Worm (Caenorhabditis elegans): ENCODE measurements around the gene pqn-39.
"Not testable (repeated sequence)": the region's sequence is repeated elsewhere in the genome, so short reads cannot be mapped to it uniquely, and the experiment has no call there.

Gene pqn-39

ce11 chrX:13968292-13968691 is at the start of gene pqn-39:
TSS of gene pqn-39 (minus strand) at chrX:13968676.
- TF ChIP-seq W03F9.2 (tag; optimal IDR thresholded peaks at IDR 0.05): no peak
- TF ChIP-seq him-1 (tag; optimal IDR thresholded peaks at IDR 0.05): no peak
- no peak for TF ChIP-seq dao-5 (tag; optimal IDR thresholded peaks at IDR 0.05)

- TF ChIP-seq dao-5 (tag; optimal IDR thresholded peaks at IDR 0.05) (no peak), him-1 (tag; optimal IDR thresholded peaks at IDR 0.05) (peak; percentile 82), W03F9.2 (tag; optimal IDR thresholded peaks at IDR 0.05) (no peak)
Observed at ce11 chrX:14016698-14017097, 48.2 kb upstream of the pqn-39 start.

ce11 chrX:14015808-14016207 is 47.3 kb upstream of the pqn-39 start:
- TF ChIP-seq him-1 (tag; optimal IDR thresholded peaks at IDR 0.05) (peak; percentile 95), dao-5 (tag; optimal IDR thresholded peaks at IDR 0.05) (peak; percentile 73), W03F9.2 (tag; optimal IDR thresholded peaks at IDR 0.05) (peak; percentile 59)

ce11 chrX:14015366-14015765 is 46.9 kb upstream of the pqn-39 start, which contains the start of gene C04C11.25:
TSS of gene C04C11.25 (minus strand) at chrX:14015466.
- no peak for TF ChIP-seq him-1 (tag; optimal IDR thresholded peaks at IDR 0.05)
- TF ChIP-seq dao-5 (tag; optimal IDR thresholded peaks at IDR 0.05): no peak
- TF ChIP-seq W03F9.2 (tag; optimal IDR thresholded peaks at IDR 0.05): no peak

ce11 chrX:14012417-14012816 is 43.9 kb upstream of the pqn-39 start, which contains the start of gene tbc-19:
TSS of gene tbc-19 (minus strand) at chrX:14012517.
- no peak for TF ChIP-seq W03F9.2 (tag; optimal IDR thresholded peaks at IDR 0.05)
- no peak for TF ChIP-seq him-1 (tag; optimal IDR thresholded peaks at IDR 0.05)
- no peak for TF ChIP-seq dao-5 (tag; optimal IDR thresholded peaks at IDR 0.05)

ce11 chrX:14008130-14008529 is 39.7 kb upstream of the pqn-39 start:
- TF ChIP-seq W03F9.2 (tag; optimal IDR thresholded peaks at IDR 0.05) (no peak), dao-5 (tag; optimal IDR thresholded peaks at IDR 0.05) (no peak), him-1 (tag; optimal IDR thresholded peaks at IDR 0.05) (no peak)

- TF ChIP-seq dao-5 (tag; optimal IDR thresholded peaks at IDR 0.05): no peak
- TF ChIP-seq him-1 (tag; optimal IDR thresholded peaks at IDR 0.05): no peak
- TF ChIP-seq W03F9.2 (tag; optimal IDR thresholded peaks at IDR 0.05): no peak
Observed at ce11 chrX:14003538-14003937, 35.1 kb upstream of the pqn-39 start.

ce11 chrX:14002739-14003138 is 34.3 kb upstream of the pqn-39 start:
- TF ChIP-seq him-1 (tag; optimal IDR thresholded peaks at IDR 0.05) (no peak), W03F9.2 (tag; optimal IDR thresholded peaks at IDR 0.05) (no peak), dao-5 (tag; optimal IDR thresholded peaks at IDR 0.05) (no peak)

ce11 chrX:14001494-14001974 is 33.1 kb upstream of the pqn-39 start, which contains the start of gene cytb-5.1:
TSS of gene cytb-5.1 (plus strand) at chrX:14001924.
- no peak for TF ChIP-seq him-1 (tag; optimal IDR thresholded peaks at IDR 0.05)
- no peak for TF ChIP-seq W03F9.2 (tag; optimal IDR thresholded peaks at IDR 0.05)
- no peak for TF ChIP-seq dao-5 (tag; optimal IDR thresholded peaks at IDR 0.05)

ce11 chrX:14000198-14000748 is 31.8 kb upstream of the pqn-39 start:
- TF ChIP-seq dao-5 (tag; optimal IDR thresholded peaks at IDR 0.05) (no peak), W03F9.2 (tag; optimal IDR thresholded peaks at IDR 0.05) (no peak), him-1 (tag; optimal IDR thresholded peaks at IDR 0.05) (no peak)

- TF ChIP-seq him-1 (tag; optimal IDR thresholded peaks at IDR 0.05): no peak
Observed at ce11 chrX:13995803-13996388, 27.4 kb upstream of the pqn-39 start, which contains the start of the genes C31E10.5 and C31E10.6. TSS of gene C31E10.5 (minus strand) at chrX:13995834. TSS of gene C31E10.6 (plus strand) at chrX:13996338.

- TF ChIP-seq him-1 (tag; optimal IDR thresholded peaks at IDR 0.05) (no peak), dao-5 (tag; optimal IDR thresholded peaks at IDR 0.05) (no peak), W03F9.2 (tag; optimal IDR thresholded peaks at IDR 0.05) (no peak)
Observed at ce11 chrX:13990680-13991079, 22.2 kb upstream of the pqn-39 start, which contains the start of gene C31E10.11. TSS of gene C31E10.11 (minus strand) at chrX:13990780.

ce11 chrX:13986307-13986706 is 17.8 kb upstream of the pqn-39 start, which contains the start of gene irld-24:
TSS of gene irld-24 (plus strand) at chrX:13986607.
- TF ChIP-seq W03F9.2 (tag; optimal IDR thresholded peaks at IDR 0.05) (no peak), dao-5 (tag; optimal IDR thresholded peaks at IDR 0.05) (no peak), him-1 (tag; optimal IDR thresholded peaks at IDR 0.05) (no peak)

ce11 chrX:13980417-13980816 is 11.9 kb upstream of the pqn-39 start, which contains the start of gene arrd-24:
TSS of gene arrd-24 (minus strand) at chrX:13980517.
- not testable (repeated sequence) for TF ChIP-seq W03F9.2, dao-5, him-1 (tag; optimal IDR thresholded peaks at IDR 0.05)

Measured in whole organism, L4/young adult.